Worm (Caenorhabditis elegans) whole organism, late embryonic: ENCODE measurements around the gene B0507.1.

Source experiments
- F13H6.1 ChIP-seq: sonication (generic microtip); optimal IDR thresholded peaks from 2 replicates; lab custom pipeline; 2016; ENCODE audit warnings: missing genetic modification characterization, missing compliant biosample characterization
- K02D7.2 ChIP-seq: sonication (generic microtip); optimal IDR thresholded peaks from 2 replicates; lab custom pipeline; 2017; ENCODE audit warnings: mild to moderate bottlenecking, missing genetic modification characterization, missing compliant biosample characterization
- T23F11.4 ChIP-seq: fragments of 200-800 bp; sonication (Bioruptor generic); optimal IDR thresholded peaks from 2 replicates; lab custom pipeline; 2018; ENCODE audit warnings: mild to moderate bottlenecking, missing genetic modification characterization, missing compliant biosample characterization
- Y22D7AL.16 ChIP-seq: sonication (generic microtip); optimal IDR thresholded peaks from 2 replicates; lab custom pipeline; 2016; ENCODE audit warnings: missing genetic modification characterization, missing compliant biosample characterization
- ahr-1 ChIP-seq: sonication (generic microtip); optimal IDR thresholded peaks from 2 replicates; lab custom pipeline; 2016; ENCODE audit warnings: missing genetic modification characterization, missing compliant biosample characterization
- ama-1 ChIP-seq: fragments of 150-350 bp; optimal IDR thresholded peaks from 2 replicates; lab custom pipeline; 2014
- ceh-14 ChIP-seq: sonication (generic microtip); optimal IDR thresholded peaks from 2 replicates; lab custom pipeline; 2016; ENCODE audit warnings: missing genotype, missing genetic modification characterization, missing compliant biosample characterization
- ceh-18 ChIP-seq: sonication (generic microtip); optimal IDR thresholded peaks from 2 replicates; lab custom pipeline; 2016; ENCODE audit warnings: missing genetic modification characterization, missing compliant biosample characterization
- ceh-24 ChIP-seq: sonication (generic microtip); optimal IDR thresholded peaks from 2 replicates; lab custom pipeline; 2016; ENCODE audit warnings: mild to moderate bottlenecking, missing genetic modification characterization, missing compliant biosample characterization
- ceh-31 ChIP-seq: sonication (generic microtip); optimal IDR thresholded peaks from 2 replicates; lab custom pipeline; 2016; ENCODE audit warnings: missing genetic modification characterization, missing compliant biosample characterization
- ceh-34 ChIP-seq: sonication (generic microtip); optimal IDR thresholded peaks from 2 replicates; lab custom pipeline; 2016; ENCODE audit warnings: mild to moderate bottlenecking, missing genetic modification characterization, missing compliant biosample characterization
- ceh-6 ChIP-seq: fragments of 200-800 bp; sonication (Bioruptor generic); optimal IDR thresholded peaks from 2 replicates; lab custom pipeline; 2018; ENCODE audit warnings: mild to moderate bottlenecking, missing genetic modification characterization, missing compliant biosample characterization
- ceh-9 ChIP-seq: sonication (generic microtip); optimal IDR thresholded peaks from 2 replicates; lab custom pipeline; 2016; ENCODE audit warnings: mild to moderate bottlenecking, missing genetic modification characterization, inconsistent platforms, missing compliant biosample characterization
- che-1 ChIP-seq: sonication (generic microtip); optimal IDR thresholded peaks from 2 replicates; lab custom pipeline; 2016; ENCODE audit warnings: mild to moderate bottlenecking, missing genetic modification characterization, missing compliant biosample characterization
- dmd-4 ChIP-seq: sonication (generic microtip); optimal IDR thresholded peaks from 2 replicates; lab custom pipeline; 2016; ENCODE audit warnings: borderline replicate concordance, missing genetic modification characterization, missing compliant biosample characterization
- dve-1 ChIP-seq: sonication (generic microtip); optimal IDR thresholded peaks from 2 replicates; lab custom pipeline; 2017; ENCODE audit warnings: antibody characterized with exemption, mild to moderate bottlenecking, missing genetic modification characterization, missing compliant biosample characterization
- elt-2 ChIP-seq: sonication (generic microtip); optimal IDR thresholded peaks from 2 replicates; lab custom pipeline; 2016; ENCODE audit warnings: missing genetic modification reagents, missing genetic modification characterization, missing compliant biosample characterization
- elt-4 ChIP-seq: sonication (generic microtip); optimal IDR thresholded peaks from 2 replicates; lab custom pipeline; 2016; ENCODE audit warnings: missing genetic modification characterization, missing compliant biosample characterization
- ets-4 ChIP-seq: sonication (generic microtip); optimal IDR thresholded peaks from 2 replicates; lab custom pipeline; 2016; ENCODE audit warnings: missing genetic modification characterization, missing compliant biosample characterization
- eyg-1 ChIP-seq: sonication (generic microtip); optimal IDR thresholded peaks from 2 replicates; lab custom pipeline; 2016; ENCODE audit warnings: missing genotype, missing genetic modification characterization, missing compliant biosample characterization
- fax-1 ChIP-seq: sonication (generic microtip); optimal IDR thresholded peaks from 2 replicates; lab custom pipeline; 2016; ENCODE audit warnings: missing genotype, missing genetic modification characterization, missing compliant biosample characterization
- fkh-6 ChIP-seq: sonication (generic microtip); optimal IDR thresholded peaks from 2 replicates; lab custom pipeline; 2016; ENCODE audit warnings: missing genetic modification characterization, missing compliant biosample characterization
- hlh-15 ChIP-seq: sonication (generic microtip); optimal IDR thresholded peaks from 2 replicates; lab custom pipeline; 2016; ENCODE audit warnings: missing genetic modification characterization, missing compliant biosample characterization
- hlh-6 ChIP-seq: sonication (generic microtip); optimal IDR thresholded peaks from 2 replicates; lab custom pipeline; 2016; ENCODE audit warnings: missing genotype, missing genetic modification characterization, missing compliant biosample characterization
- hlh-8 ChIP-seq: sonication (generic microtip); optimal IDR thresholded peaks from 2 replicates; lab custom pipeline; 2016; ENCODE audit warnings: missing genotype, missing genetic modification characterization, missing compliant biosample characterization
- lim-6 ChIP-seq: sonication (generic microtip); optimal IDR thresholded peaks from 2 replicates; lab custom pipeline; 2016; ENCODE audit warnings: missing genetic modification characterization, missing compliant biosample characterization
- lin-11 ChIP-seq: fragments of 200-800 bp; sonication (Bioruptor generic); optimal IDR thresholded peaks from 2 replicates; lab custom pipeline; 2018; ENCODE audit warnings: mild to moderate bottlenecking, missing genetic modification characterization, missing compliant biosample characterization
- madf-2 ChIP-seq: sonication (generic microtip); optimal IDR thresholded peaks from 2 replicates; lab custom pipeline; 2017; ENCODE audit warnings: missing genetic modification characterization, missing compliant biosample characterization
- mec-3 ChIP-seq: sonication (generic microtip); optimal IDR thresholded peaks from 2 replicates; lab custom pipeline; 2016; ENCODE audit warnings: borderline replicate concordance, missing genetic modification characterization, missing compliant biosample characterization
- nfya-1 ChIP-seq: sonication (generic microtip); optimal IDR thresholded peaks from 2 replicates; lab custom pipeline; 2017; ENCODE audit warnings: missing genetic modification characterization, mild to moderate bottlenecking, missing compliant biosample characterization, antibody characterized with exemption, moderate library complexity
- nhr-11 ChIP-seq: fragments of 150-350 bp; optimal IDR thresholded peaks from 2 replicates; lab custom pipeline; 2014; ENCODE audit warnings: missing biosample characterization, missing genetic modification characterization
- npax-4 ChIP-seq: sonication (generic microtip); optimal IDR thresholded peaks from 2 replicates; lab custom pipeline; 2016; ENCODE audit warnings: missing genetic modification characterization, missing compliant biosample characterization
- pha-4 ChIP-seq: fragments of 150-350 bp; optimal IDR thresholded peaks from 2 replicates; lab custom pipeline; 2018; ENCODE audit warnings: missing biosample characterization, missing genetic modification reagents, missing genetic modification characterization
- pqm-1 ChIP-seq: sonication (generic microtip); optimal IDR thresholded peaks from 2 replicates; lab custom pipeline; 2016; ENCODE audit warnings: missing genetic modification characterization, missing compliant biosample characterization
- ref-2 ChIP-seq: sonication (generic microtip); optimal IDR thresholded peaks from 2 replicates; lab custom pipeline; 2016; ENCODE audit warnings: missing genetic modification characterization, missing compliant biosample characterization
- sox-4 ChIP-seq: sonication (generic microtip); optimal IDR thresholded peaks from 2 replicates; lab custom pipeline; 2017; ENCODE audit warnings: mild to moderate bottlenecking, missing genetic modification characterization, inconsistent platforms, missing compliant biosample characterization
- syd-9 ChIP-seq: sonication (generic microtip); optimal IDR thresholded peaks from 2 replicates; lab custom pipeline; 2016; ENCODE audit warnings: mild to moderate bottlenecking, missing genetic modification characterization, moderate library complexity, missing compliant biosample characterization
- tbx-2 ChIP-seq: sonication (generic microtip); optimal IDR thresholded peaks from 2 replicates; lab custom pipeline; 2016; ENCODE audit warnings: missing genetic modification characterization, missing compliant biosample characterization
- unc-3 ChIP-seq, 2 experiments: fragments of 200-800 bp in 1 of 2; sonication (Bioruptor generic) in 1 of 2; sonication (generic microtip) in 1 of 2; conservative IDR thresholded peaks in 1 of 2; optimal IDR thresholded peaks in 1 of 2; 2 replicates each; pipeline versions ENCODE4 v1.3.6 to Lab custom; 2016 to 2022; ENCODE audit warnings: missing compliant biosample characterization in 2 of 2, missing genetic modification characterization in 2 of 2, missing genetic modification reagents in 1 of 2
- unc-42 ChIP-seq: sonication (generic microtip); optimal IDR thresholded peaks from 2 replicates; lab custom pipeline; 2016; ENCODE audit warnings: missing genotype, missing genetic modification characterization, missing compliant biosample characterization
- unc-86 ChIP-seq: sonication (generic microtip); optimal IDR thresholded peaks from 2 replicates; lab custom pipeline; 2016; ENCODE audit warnings: missing genetic modification characterization, missing compliant biosample characterization
- zip-5 ChIP-seq: sonication (generic microtip); optimal IDR thresholded peaks from 2 replicates; lab custom pipeline; 2016; ENCODE audit warnings: missing genetic modification characterization, missing compliant biosample characterization

B0507.1 gene

ce11 chrV:8739136-8739535 is 37.2 kb upstream of the B0507.1 start, which contains the start of gene ZC196.2:
TSS of gene ZC196.2 (plus strand) at chrV:8739436.
- TF ChIP-seq elt-2 (tag; lab: Kevin White, UChicago) (no peak), dmd-4 (tag; lab: Kevin White, UChicago) (no peak), Y22D7AL.16 (tag; lab: Kevin White, UChicago) (no peak), fax-1 (tag; lab: Kevin White, UChicago) (no peak), ceh-14 (tag; lab: Kevin White, UChicago) (no peak), pha-4 (tag; lab: Kevin White, UChicago) (no peak), madf-2 (tag; lab: Kevin White, UChicago) (no peak), elt-4 (no peak), dve-1 (tag; lab: Kevin White, UChicago) (no peak), unc-86 (tag; lab: Kevin White, UChicago) (no peak), sox-4 (no peak), syd-9 (no peak), hlh-6 (tag; lab: Kevin White, UChicago) (no peak), T23F11.4 (no peak), lim-6 (tag; lab: Kevin White, UChicago) (no peak), ceh-24 (tag; lab: Kevin White, UChicago) (no peak), ceh-6 (no peak), hlh-15 (tag; lab: Kevin White, UChicago) (no peak), F13H6.1 (no peak), ceh-18 (tag; lab: Kevin White, UChicago) (no peak)

ce11 chrV:8745858-8746257 is 30.5 kb upstream of the B0507.1 start, which contains the start of gene B0507.6:
TSS of gene B0507.6 (plus strand) at chrV:8746158.
- TF ChIP-seq hlh-8 (tag; lab: Kevin White, UChicago) (no peak), eyg-1 (tag; lab: Kevin White, UChicago) (no peak), tbx-2 (tag; lab: Kevin White, UChicago) (no peak)

DNA sequence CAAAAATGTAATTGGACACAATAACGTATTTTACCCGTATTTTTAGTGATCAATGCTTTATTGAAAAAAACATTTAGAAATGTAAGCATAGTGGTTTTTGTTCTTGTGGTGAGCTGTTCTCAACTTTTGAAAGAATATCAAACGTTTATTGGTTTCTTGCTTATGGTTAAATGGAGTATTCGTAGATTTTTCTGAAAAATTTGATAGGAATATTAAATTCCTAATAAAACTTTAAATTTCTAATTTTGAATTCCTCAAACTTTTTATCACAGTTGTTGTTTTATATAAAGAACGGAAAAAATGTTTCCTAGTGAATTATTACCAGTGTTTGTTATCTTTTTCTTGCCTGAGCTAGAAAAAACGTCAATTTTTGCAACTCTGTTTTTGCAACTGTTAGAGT is 23.0 kb upstream of the B0507.1 start, which contains the start of gene B0507.5:
B0507.5 (plus strand) TSS at position 301 of the 400 bp plus-strand sequence.
- no peak for TF ChIP-seq ama-1 (lab: Kevin White, UChicago)
- no peak for TF ChIP-seq unc-3 (GFP tag; conservative IDR thresholded peaks at IDR 0.05; lab: Robert Waterston, UW)
- TF ChIP-seq unc-3 (tag; optimal IDR thresholded peaks at IDR 0.05; lab: Kevin White, UChicago), result no peak
- no peak for TF ChIP-seq zip-5 (tag; lab: Kevin White, UChicago)
- TF ChIP-seq unc-86 (tag; lab: Kevin White, UChicago), result no peak
- TF ChIP-seq hlh-8 (tag; lab: Kevin White, UChicago), result no peak
- no peak for TF ChIP-seq T23F11.4
- no peak for TF ChIP-seq lin-11 (tag; lab: Kevin White, UChicago)
- no peak for TF ChIP-seq nhr-11 (tag; lab: Kevin White, UChicago)
- TF ChIP-seq mec-3 (tag; lab: Kevin White, UChicago), result no peak
- no peak for TF ChIP-seq che-1 (tag; lab: Kevin White, UChicago)
- no peak for TF ChIP-seq ref-2 (tag; lab: Kevin White, UChicago)
- no peak for TF ChIP-seq ceh-31 (tag; lab: Kevin White, UChicago)
- TF ChIP-seq, all 69 proteins: peak for 0

ce11 chrV:8754670-8755069 is 21.7 kb upstream of the B0507.1 start, which contains the start of gene B0507.4:
TSS of gene B0507.4 (plus strand) at chrV:8754970.
- TF ChIP-seq unc-86 (tag; lab: Kevin White, UChicago) (no peak), T23F11.4 (no peak), nfya-1 (no peak), fkh-6 (tag; lab: Kevin White, UChicago) (no peak), hlh-15 (tag; lab: Kevin White, UChicago) (no peak), ets-4 (tag; lab: Kevin White, UChicago) (no peak), ceh-9 (tag; lab: Kevin White, UChicago) (no peak), ceh-18 (tag; lab: Kevin White, UChicago) (no peak), fax-1 (tag; lab: Kevin White, UChicago) (no peak), K02D7.2 (no peak), ceh-34 (tag; lab: Kevin White, UChicago) (no peak), ama-1 (lab: Kevin White, UChicago) (no peak), unc-42 (tag; lab: Kevin White, UChicago) (no peak), ahr-1 (tag; lab: Kevin White, UChicago) (no peak), lim-6 (tag; lab: Kevin White, UChicago) (no peak), npax-4 (tag; lab: Kevin White, UChicago) (no peak), ceh-31 (tag; lab: Kevin White, UChicago) (no peak), pqm-1 (tag; lab: Kevin White, UChicago) (no peak), nhr-11 (tag; lab: Kevin White, UChicago) (no peak)
